Fruit fly (Drosophila melanogaster) whole organism, adult: ENCODE measurements around the gene eIF3i.

Experiments
- CG11617 ChIP-seq: fragments of 200-800 bp; sonication (Bioruptor generic); optimal IDR thresholded peaks from 2 replicates; lab custom pipeline; 2017; ENCODE audit warnings: mild to moderate bottlenecking, missing biosample characterization, missing genetic modification reagents, missing genetic modification characterization
- CG12768 ChIP-seq: fragments of 200-800 bp; sonication (Bioruptor generic); optimal IDR thresholded peaks from 2 replicates; lab custom pipeline; 2017; ENCODE audit warnings: missing biosample characterization, missing genetic modification characterization, mild to moderate bottlenecking, moderate library complexity, missing genetic modification reagents
- CG14711 ChIP-seq: fragments of 200-800 bp; sonication (Bioruptor generic); optimal IDR thresholded peaks from 2 replicates; lab custom pipeline; 2018; ENCODE audit warnings: missing biosample characterization, mild to moderate bottlenecking, missing genetic modification characterization, moderate library complexity
- CG1620 ChIP-seq: fragments of 200-800 bp; sonication (Bioruptor generic); optimal IDR thresholded peaks from 2 replicates; lab custom pipeline; 2016; ENCODE audit warnings: missing biosample characterization, missing genetic modification characterization
- CG33017 ChIP-seq: fragments of 200-800 bp; sonication (Bioruptor generic); optimal IDR thresholded peaks from 2 replicates; lab custom pipeline; 2018; ENCODE audit warnings: missing biosample characterization, mild to moderate bottlenecking, missing genetic modification characterization, moderate library complexity
- CG5204 ChIP-seq: fragments of 200-800 bp; sonication (Bioruptor generic); optimal IDR thresholded peaks from 2 replicates; lab custom pipeline; 2016; ENCODE audit warnings: missing biosample characterization, missing genetic modification characterization
- CG7045 ChIP-seq: fragments of 200-800 bp; sonication (Bioruptor generic); optimal IDR thresholded peaks from 2 replicates; lab custom pipeline; 2017; ENCODE audit warnings: missing biosample characterization, mild to moderate bottlenecking, missing genetic modification characterization
- CG7101 ChIP-seq: fragments of 200-800 bp; sonication (Bioruptor generic); optimal IDR thresholded peaks from 2 replicates; lab custom pipeline; 2018; ENCODE audit warnings: missing biosample characterization, mild to moderate bottlenecking, missing genetic modification characterization, moderate library complexity
- Clk ChIP-seq: fragments of 200-800 bp; sonication (Bioruptor generic); optimal IDR thresholded peaks from 2 replicates; lab custom pipeline; 2017; ENCODE audit warnings: missing biosample characterization, missing genetic modification characterization
- Crg-1 ChIP-seq: fragments of 200-800 bp; sonication (Bioruptor generic); optimal IDR thresholded peaks from 2 replicates; lab custom pipeline; 2016; ENCODE audit warnings: missing biosample characterization, missing genetic modification characterization
- Hr96 ChIP-seq: fragments of 200-800 bp; sonication (Bioruptor generic); optimal IDR thresholded peaks from 2 replicates; lab custom pipeline; 2016; ENCODE audit warnings: missing biosample characterization, missing genetic modification characterization
- Mnt ChIP-seq: fragments of 200-800 bp; sonication (Bioruptor generic); optimal IDR thresholded peaks from 2 replicates; lab custom pipeline; 2016; ENCODE audit warnings: missing biosample characterization, mild to moderate bottlenecking, missing genetic modification characterization
- bab1 ChIP-seq: fragments of 200-800 bp; sonication (Bioruptor generic); optimal IDR thresholded peaks from 3 replicates; lab custom pipeline; 2019; ENCODE audit warnings: missing biosample characterization, mild to moderate bottlenecking, missing genetic modification characterization, moderate library complexity
- cic ChIP-seq: fragments of 200-800 bp; sonication (Bioruptor generic); optimal IDR thresholded peaks from 2 replicates; lab custom pipeline; 2017; ENCODE audit warnings: missing biosample characterization, mild to moderate bottlenecking, missing genetic modification characterization, moderate library complexity
- cnc ChIP-seq, 2 experiments: fragments of >200 bp; optimal IDR thresholded peaks; 2 replicates each; lab custom pipeline; 2017
- kay ChIP-seq: fragments of 200-800 bp; sonication (Bioruptor generic); peaks from one replicate; lab custom pipeline; 2016; ENCODE audit warnings: missing biosample characterization, missing genetic modification characterization, borderline replicate concordance
- ovo ChIP-seq: fragments of 200-800 bp; sonication (Bioruptor generic); optimal IDR thresholded peaks from 2 replicates; lab custom pipeline; 2016; ENCODE audit warnings: missing biosample characterization, missing genetic modification characterization
- pad ChIP-seq: fragments of 200-800 bp; sonication (Bioruptor generic); optimal IDR thresholded peaks from 3 replicates; lab custom pipeline; 2017; ENCODE audit warnings: missing biosample characterization, missing genetic modification characterization, mild to moderate bottlenecking, moderate library complexity, missing genetic modification reagents
- tj ChIP-seq: fragments of 200-800 bp; sonication (Bioruptor generic); optimal IDR thresholded peaks from 3 replicates; lab custom pipeline; 2017; ENCODE audit warnings: missing biosample characterization, mild to moderate bottlenecking, missing genetic modification characterization, moderate library complexity
- toe ChIP-seq: fragments of 200-800 bp; sonication (Bioruptor generic); optimal IDR thresholded peaks from 2 replicates; lab custom pipeline; 2016; ENCODE audit warnings: missing biosample characterization, missing genetic modification characterization

eIF3i gene

dm6 chr2L:5000919-5001581 is 33.5 kb upstream of the eIF3i start:
- TF ChIP-seq tj (GFP tag; lab: Kevin White, UChicago) (peak; percentile 68), cnc (optimal IDR thresholded peaks at IDR 0.05; lab: Kevin White, UChicago) (no peak), kay (peak; percentile 33), Mnt (no peak), pad (GFP tag; lab: Kevin White, UChicago) (peak; percentile 97), CG12768 (GFP tag; lab: Kevin White, UChicago) (peak; percentile 11), toe (no peak), CG14711 (tag; lab: Kevin White, UChicago) (peak; percentile 35), cic (GFP tag; lab: Kevin White, UChicago) (peak; percentile 72)

dm6 chr2L:5000287-5000871 is 32.8 kb upstream of the eIF3i start:
- TF ChIP-seq kay (peak; percentile 95), CG1620 (GFP tag; lab: Kevin White, UChicago) (peak; percentile 34), bab1 (peak; percentile 76), CG12768 (GFP tag; lab: Kevin White, UChicago) (peak; percentile 83), Clk (GFP tag; lab: Kevin White, UChicago) (peak; percentile 56), ovo (GFP tag; lab: Kevin White, UChicago) (peak; percentile 41), Hr96 (GFP tag; lab: Kevin White, UChicago) (peak; percentile 77), CG7101 (tag; lab: Kevin White, UChicago) (peak; percentile 92), CG33017 (tag; lab: Kevin White, UChicago) (peak; percentile 95), toe (peak; percentile 80), pad (GFP tag; lab: Kevin White, UChicago) (peak; percentile 18), cnc (optimal IDR thresholded peaks at IDR 0.05; lab: Kevin White, UChicago) (no peak), Mnt (peak; percentile 65), tj (GFP tag; lab: Kevin White, UChicago) (peak; percentile 18), cic (GFP tag; lab: Kevin White, UChicago) (peak; percentile 55), CG7045 (GFP tag; lab: Kevin White, UChicago) (peak; percentile 72), CG14711 (tag; lab: Kevin White, UChicago) (peak; percentile 76), CG11617 (GFP tag; lab: Kevin White, UChicago) (peak; percentile 86), CG5204 (GFP tag; lab: Kevin White, UChicago) (peak; percentile 91), Crg-1 (GFP tag; lab: Kevin White, UChicago) (no peak)

dm6 chr2L:4999389-5000032 is 31.9 kb upstream of the eIF3i start:
- peak; percentile 90 for TF ChIP-seq toe
- TF ChIP-seq Clk (GFP tag; lab: Kevin White, UChicago), result peak; percentile 90
- peak; percentile 92 for TF ChIP-seq CG33017 (tag; lab: Kevin White, UChicago)
- TF ChIP-seq Mnt, result peak; percentile 11
- peak; percentile 84 for TF ChIP-seq CG7045 (GFP tag; lab: Kevin White, UChicago)
- peak; percentile 85 for TF ChIP-seq bab1
- peak; percentile 78 for TF ChIP-seq CG5204 (GFP tag; lab: Kevin White, UChicago)
- TF ChIP-seq Hr96 (GFP tag; lab: Kevin White, UChicago), result peak; percentile 86
- no peak for TF ChIP-seq kay
- TF ChIP-seq CG12768 (GFP tag; lab: Kevin White, UChicago), result peak; percentile 93
- peak; percentile 74 for TF ChIP-seq CG1620 (GFP tag; lab: Kevin White, UChicago)
- TF ChIP-seq cic (GFP tag; lab: Kevin White, UChicago), result peak; percentile 73
- peak; percentile 93 for TF ChIP-seq CG7101 (tag; lab: Kevin White, UChicago)
- peak; percentile 84 for TF ChIP-seq CG14711 (tag; lab: Kevin White, UChicago)
- no peak for TF ChIP-seq ovo (GFP tag; lab: Kevin White, UChicago)
- TF ChIP-seq pad (GFP tag; lab: Kevin White, UChicago), result peak; percentile 66
- peak; percentile 42 for TF ChIP-seq Crg-1 (GFP tag; lab: Kevin White, UChicago)
- no peak for TF ChIP-seq cnc (optimal IDR thresholded peaks at IDR 0.05; lab: Kevin White, UChicago)
- TF ChIP-seq tj (GFP tag; lab: Kevin White, UChicago), result no peak
- peak; percentile 82 for TF ChIP-seq CG11617 (GFP tag; lab: Kevin White, UChicago)

dm6 chr2L:4998571-4999191 is 31.1 kb upstream of the eIF3i start:
- TF ChIP-seq bab1 (no peak), cic (GFP tag; lab: Kevin White, UChicago) (peak; percentile 8), cnc (optimal IDR thresholded peaks at IDR 0.05; lab: Kevin White, UChicago) (no peak), tj (GFP tag; lab: Kevin White, UChicago) (no peak), CG7101 (tag; lab: Kevin White, UChicago) (no peak), kay (peak; percentile 79), ovo (GFP tag; lab: Kevin White, UChicago) (no peak), toe (no peak), CG5204 (GFP tag; lab: Kevin White, UChicago) (no peak), CG7045 (GFP tag; lab: Kevin White, UChicago) (no peak), Clk (GFP tag; lab: Kevin White, UChicago) (no peak), CG11617 (GFP tag; lab: Kevin White, UChicago) (no peak)

- TF ChIP-seq Crg-1 (GFP tag; lab: Kevin White, UChicago) (no peak), bab1 (no peak), ovo (GFP tag; lab: Kevin White, UChicago) (no peak), toe (no peak), pad (GFP tag; lab: Kevin White, UChicago) (no peak), CG12768 (GFP tag; lab: Kevin White, UChicago) (no peak), CG5204 (GFP tag; lab: Kevin White, UChicago) (no peak), cic (GFP tag; lab: Kevin White, UChicago) (no peak), Clk (GFP tag; lab: Kevin White, UChicago) (no peak), tj (GFP tag; lab: Kevin White, UChicago) (no peak), CG1620 (GFP tag; lab: Kevin White, UChicago) (no peak), kay (no peak)
Measured at dm6 chr2L:4998260-4998560, 30.6 kb upstream of the eIF3i start.
